Worm (Caenorhabditis elegans): ENCODE results near the gene C30G12.6.
A peak's percentile ranks its signal among the peaks of the same experiment; 100 is the strongest.

The C30G12.6 gene

ce11 chrII:7273517-7273916 lies 22.3 kb downstream of the C30G12.6 start (continued):
- TF ChIP-seq egl-27 (tag; optimal IDR thresholded peaks at IDR 0.05) = no peak
- no peak for TF ChIP-seq eor-1 (tag; optimal IDR thresholded peaks at IDR 0.05)
- no peak for TF ChIP-seq ceh-82 (tag; optimal IDR thresholded peaks at IDR 0.05)
- TF ChIP-seq mdl-1 (tag; optimal IDR thresholded peaks at IDR 0.05) = peak; percentile 3
- TF ChIP-seq lin-15B (tag; optimal IDR thresholded peaks at IDR 0.05) = no peak
- peak; percentile 1 for TF ChIP-seq nhr-25 (tag; optimal IDR thresholded peaks at IDR 0.05)
- TF ChIP-seq fkh-10 (GFP tag; optimal IDR thresholded peaks at IDR 0.05) = no peak
- TF ChIP-seq egl-5 (tag; optimal IDR thresholded peaks at IDR 0.05) = no peak
- TF ChIP-seq lin-39 (tag; optimal IDR thresholded peaks at IDR 0.05) = no peak
- no peak for TF ChIP-seq skn-1 (tag; optimal IDR thresholded peaks at IDR 0.05)
- TF ChIP-seq elt-3 (tag; optimal IDR thresholded peaks at IDR 0.05) = peak in 1 of 3 experiments; percentile 41
- no peak for TF ChIP-seq snpc-4 (tag; optimal IDR thresholded peaks at IDR 0.05)
- no peak for TF ChIP-seq nhr-237 (tag; optimal IDR thresholded peaks at IDR 0.05)
- TF ChIP-seq sea-2 (GFP tag; optimal IDR thresholded peaks at IDR 0.05) = no peak

DNA sequence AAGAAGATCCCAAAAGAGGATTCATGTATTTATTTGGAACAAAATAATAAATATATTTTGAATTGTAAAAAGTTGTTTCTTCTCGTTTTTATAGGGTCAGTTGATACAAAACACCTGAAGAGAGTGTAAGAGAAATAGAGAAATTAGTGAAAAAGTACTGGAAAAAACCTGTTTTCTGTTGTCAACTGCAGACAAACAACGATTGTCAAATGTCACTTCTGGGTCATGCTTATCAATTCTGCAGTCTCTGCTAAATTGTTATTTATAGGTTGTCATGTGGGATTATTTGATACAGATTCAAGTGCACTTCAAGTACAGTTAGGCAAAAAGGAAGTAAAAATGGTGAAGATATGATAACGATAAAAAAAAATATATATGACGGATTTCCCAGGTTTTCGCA lies 23.3 kb downstream of the C30G12.6 start:
- TF ChIP-seq nhr-67 (tag; optimal IDR thresholded peaks at IDR 0.05) = no peak
- TF ChIP-seq pha-4 (tag; optimal IDR thresholded peaks at IDR 0.05) = no peak
- peak; percentile 59 for TF ChIP-seq nhr-25 (tag; optimal IDR thresholded peaks at IDR 0.05)
- no peak for TF ChIP-seq sea-2 (GFP tag; optimal IDR thresholded peaks at IDR 0.05)
- TF ChIP-seq jun-1 (tag; optimal IDR thresholded peaks at IDR 0.05) = no peak
- peak; percentile 55 for TF ChIP-seq nhr-43 (tag; optimal IDR thresholded peaks at IDR 0.05; ENCODE audit: poor library complexity, severe bottlenecking)
- TF ChIP-seq aly-2 (tag; optimal IDR thresholded peaks at IDR 0.05) = no peak
- no peak for TF ChIP-seq nhr-11 (tag; optimal IDR thresholded peaks at IDR 0.05)
- peak; percentile 85 for TF ChIP-seq nhr-23 (tag; optimal IDR thresholded peaks at IDR 0.05)
- TF ChIP-seq zag-1 (tag; optimal IDR thresholded peaks at IDR 0.05) = no peak
- no peak for TF ChIP-seq elt-3 (tag; optimal IDR thresholded peaks at IDR 0.05)
- peak; percentile 13 for TF ChIP-seq tbx-2 (tag; optimal IDR thresholded peaks at IDR 0.05)
- no peak for TF ChIP-seq ceh-82 (tag; optimal IDR thresholded peaks at IDR 0.05)

DNA sequence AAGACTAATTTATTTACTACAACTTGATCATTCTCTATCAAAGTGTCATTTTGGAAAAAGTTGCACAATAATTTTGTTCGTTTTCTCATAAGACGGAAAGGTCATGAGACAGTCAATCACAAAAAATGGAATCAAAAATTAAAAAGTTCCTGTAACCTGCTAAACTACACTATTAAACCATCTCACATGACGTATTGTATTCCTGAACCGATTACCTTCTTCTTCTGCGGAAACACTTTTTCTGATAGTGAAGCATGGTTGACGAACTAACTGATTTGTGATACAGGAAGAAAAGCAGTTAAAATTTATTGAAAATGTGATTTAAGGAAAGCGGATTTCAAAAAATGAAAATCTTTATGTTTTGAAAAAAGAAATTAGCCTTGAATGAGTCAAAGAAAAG lies 26.0 kb downstream of the C30G12.6 start:
- TF ChIP-seq elt-2 (tag; optimal IDR thresholded peaks at IDR 0.05) (peak; percentile 14), elt-3 (tag; optimal IDR thresholded peaks at IDR 0.05) (no peak)

ce11 chrII:7264675-7265074 lies 31.1 kb downstream of the C30G12.6 start:
- TF ChIP-seq pha-4 (tag; optimal IDR thresholded peaks at IDR 0.05) = peak; percentile 84
- TF ChIP-seq mdl-1 (tag; optimal IDR thresholded peaks at IDR 0.05) = peak; percentile 38
- TF ChIP-seq pqm-1 (tag; optimal IDR thresholded peaks at IDR 0.05) = peak; percentile 59
- TF ChIP-seq ama-1 (optimal IDR thresholded peaks at IDR 0.05) = no peak
- no peak for TF ChIP-seq ztf-4 (tag; optimal IDR thresholded peaks at IDR 0.05)
- peak; percentile 94 for TF ChIP-seq elt-2 (tag; optimal IDR thresholded peaks at IDR 0.05)
- TF ChIP-seq ceh-16 (tag; optimal IDR thresholded peaks at IDR 0.05) = no peak
- no peak for TF ChIP-seq fos-1 (tag; optimal IDR thresholded peaks at IDR 0.05)
- peak; percentile 76 for TF ChIP-seq jun-1 (tag; optimal IDR thresholded peaks at IDR 0.05)

DNA sequence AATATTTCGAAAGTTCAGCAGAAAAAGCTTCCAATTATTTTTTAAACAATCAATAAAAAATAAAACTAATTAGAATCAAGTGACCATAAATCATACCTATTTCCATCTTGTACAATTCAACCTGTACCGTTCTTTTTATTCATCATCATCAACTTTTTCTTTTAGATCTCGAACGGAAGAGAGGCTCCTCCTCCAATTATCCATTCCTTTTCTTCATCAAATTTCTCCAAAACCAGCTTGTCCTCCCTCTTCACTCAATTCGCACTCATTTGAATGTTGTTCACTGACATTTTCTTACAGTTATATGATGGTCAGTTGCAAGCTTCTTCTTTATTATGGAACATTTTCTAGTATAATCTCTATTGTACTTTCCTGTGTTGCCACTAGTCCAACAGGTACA lies 34.0 kb downstream of the C30G12.6 start, which contains the start of gene C30G12.4:
Gene C30G12.4 (plus strand): TSS at position 301 of the 400 bp plus-strand sequence.
- TF ChIP-seq unc-39 (tag; optimal IDR thresholded peaks at IDR 0.05) (no peak), nhr-43 (tag; optimal IDR thresholded peaks at IDR 0.05; ENCODE audit: poor library complexity, severe bottlenecking) (no peak)

DNA sequence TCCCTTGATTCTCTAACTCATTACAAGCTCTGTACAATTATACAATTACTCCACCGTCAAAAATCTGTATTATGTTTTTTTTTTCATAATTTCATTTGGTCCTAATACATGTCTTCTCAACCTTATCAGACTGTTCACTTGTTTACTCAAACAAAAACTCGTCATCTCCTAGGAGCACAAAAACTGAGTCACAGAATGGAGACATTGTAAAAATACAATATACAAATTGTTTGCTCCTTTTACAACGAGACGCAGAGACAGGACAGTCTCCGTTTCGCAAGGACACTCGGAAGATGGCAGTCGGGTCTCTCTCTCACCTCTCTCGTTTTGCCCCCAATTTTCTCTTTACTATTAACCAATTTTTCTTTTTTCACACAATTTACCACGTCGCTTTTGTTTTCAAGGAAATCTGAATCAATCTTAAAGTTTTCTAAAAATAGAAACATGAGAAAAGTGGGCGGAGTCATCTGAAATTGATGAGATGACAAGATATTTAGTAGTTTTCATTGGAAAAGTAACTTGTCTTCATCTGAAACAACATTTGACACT lies 40.1 kb downstream of the C30G12.6 start, which contains the start of gene F32A5.8:
Gene F32A5.8 (plus strand): TSS at position 499 of the 549 bp plus-strand sequence.
- TF ChIP-seq fkh-2 (tag; optimal IDR thresholded peaks at IDR 0.05) = no peak
- peak; percentile 62 for TF ChIP-seq pqm-1 (tag; optimal IDR thresholded peaks at IDR 0.05)
- peak; percentile 67 for TF ChIP-seq elt-2 (tag; optimal IDR thresholded peaks at IDR 0.05)
- peak; percentile 92 for TF ChIP-seq pha-4 (tag; optimal IDR thresholded peaks at IDR 0.05)
- no peak for TF ChIP-seq daf-12 (tag; optimal IDR thresholded peaks at IDR 0.05)
- TF ChIP-seq nhr-25 (tag; optimal IDR thresholded peaks at IDR 0.05) = peak; percentile 32
- no peak for TF ChIP-seq ztf-4 (tag; optimal IDR thresholded peaks at IDR 0.05)
- peak; percentile 33 for TF ChIP-seq jun-1 (tag; optimal IDR thresholded peaks at IDR 0.05)
- TF ChIP-seq fos-1 (tag; optimal IDR thresholded peaks at IDR 0.05) = peak; percentile 67

Measured in whole organism, L3 larva.